Worm (Caenorhabditis elegans): ENCODE results near the gene T25E4.2.

ce11 chrII:5591558-5591957 is 9.3 kb upstream of the T25E4.2 start:
- TF ChIP-seq T22C8.4 (GFP tag; IDR thresholded peaks at IDR 0.05) (no peak), ref-1 (GFP tag; conservative IDR thresholded peaks at IDR 0.05) (no peak), med-1 (GFP tag; optimal IDR thresholded peaks at IDR 0.05; ENCODE audit: insufficient read depth) (no peak), ztf-23 (GFP tag; IDR thresholded peaks at IDR 0.05) (no peak), flt-1 (GFP tag; IDR thresholded peaks at IDR 0.05) (no peak), klf-2 (GFP tag; conservative IDR thresholded peaks at IDR 0.05) (no peak), cog-1 (tag; optimal IDR thresholded peaks at IDR 0.05) (no peak), tab-1 (GFP tag; IDR thresholded peaks at IDR 0.05) (no peak), ztf-29 (GFP tag; IDR thresholded peaks at IDR 0.05) (no peak)
